Comparison of ENCODE assay signal across 6 fruit fly cellular contexts in genomic region chrX:1951391-1952066, dm6.
TF ChIP-seq lines count a peak whose summit lies in the region.

No protein-coding gene starts in this region.

- peak; percentile 63 for TF ChIP-seq CTCF in whole organism, embryonic (GFP tag; optimal IDR thresholded peaks at IDR 0.05; lab: Kevin White, UChicago)

TF ChIP-seq in whole organism, 6 proteins besides CTCF, POLR2A, EP300 and RAD21:
- peak; percentile 99 for TF ChIP-seq EcR (GFP tag; optimal IDR thresholded peaks at IDR 0.05; lab: Kevin White, UChicago)
- no peak for TF ChIP-seq usp (GFP tag; optimal IDR thresholded peaks at IDR 0.05; lab: Kevin White, UChicago)
TF ChIP-seq in whole organism: peak in this region for 1.

TF ChIP-seq in whole organism, adult, 20 proteins besides CTCF, POLR2A, EP300 and RAD21 (continues in another document):
- TF ChIP-seq CG5204 (GFP tag; optimal IDR thresholded peaks at IDR 0.05; lab: Kevin White, UChicago) (peak; percentile 66), tj (GFP tag; optimal IDR thresholded peaks at IDR 0.05; lab: Kevin White, UChicago) (peak; percentile 36), CG12768 (GFP tag; optimal IDR thresholded peaks at IDR 0.05; lab: Kevin White, UChicago) (peak; percentile 74), Crg-1 (GFP tag; optimal IDR thresholded peaks at IDR 0.05; lab: Kevin White, UChicago) (no peak), CG7101 (tag; optimal IDR thresholded peaks at IDR 0.05; lab: Kevin White, UChicago) (peak; percentile 85), kay (GFP tag; lab: Kevin White, UChicago; ENCODE audit: borderline replicate concordance) (no peak), ovo (GFP tag; optimal IDR thresholded peaks at IDR 0.05; lab: Kevin White, UChicago) (no peak), CG33017 (tag; optimal IDR thresholded peaks at IDR 0.05; lab: Kevin White, UChicago) (peak; percentile 65), cic (GFP tag; optimal IDR thresholded peaks at IDR 0.05; lab: Kevin White, UChicago) (no peak), CG1620 (GFP tag; optimal IDR thresholded peaks at IDR 0.05; lab: Kevin White, UChicago) (peak; percentile 26), CG11617 (GFP tag; optimal IDR thresholded peaks at IDR 0.05; lab: Kevin White, UChicago) (peak; percentile 62), CG7045 (GFP tag; optimal IDR thresholded peaks at IDR 0.05; lab: Kevin White, UChicago) (peak; percentile 70), Clk (GFP tag; optimal IDR thresholded peaks at IDR 0.05; lab: Kevin White, UChicago) (peak; percentile 43), Mnt (GFP tag; optimal IDR thresholded peaks at IDR 0.05; lab: Kevin White, UChicago) (peak; percentile 46), CG14711 (tag; optimal IDR thresholded peaks at IDR 0.05; lab: Kevin White, UChicago) (peak; percentile 83), bab1 (GFP tag; optimal IDR thresholded peaks at IDR 0.05; lab: Kevin White, UChicago) (peak; percentile 91), cnc (optimal IDR thresholded peaks at IDR 0.05; lab: Kevin White, UChicago) (no peak), pad (GFP tag; optimal IDR thresholded peaks at IDR 0.05; lab: Kevin White, UChicago) (peak; percentile 59)

TF ChIP-seq in whole organism, embryonic, 481 proteins besides CTCF, POLR2A, EP300 and RAD21 (continues in another document):
- TF ChIP-seq sob (GFP tag; IDR thresholded peaks at IDR 0.05; lab: Robert Waterston, UW), result peak; percentile 93
- peak; percentile 92 for TF ChIP-seq eyg (GFP tag; optimal IDR thresholded peaks at IDR 0.05; lab: Kevin White, UChicago)
- peak; percentile 96 for TF ChIP-seq az2 (GFP tag; optimal IDR thresholded peaks at IDR 0.05; lab: Kevin White, UChicago)
- TF ChIP-seq ind (GFP tag; optimal IDR thresholded peaks at IDR 0.05; lab: Kevin White, UChicago), result peak; percentile 97
- TF ChIP-seq nau (GFP tag; optimal IDR thresholded peaks at IDR 0.05; lab: Kevin White, UChicago), result peak; percentile 94
- TF ChIP-seq sens-2 (GFP tag; IDR thresholded peaks at IDR 0.05; lab: Robert Waterston, UW), result peak; percentile 94
- TF ChIP-seq CG10209 (GFP tag; optimal IDR thresholded peaks at IDR 0.05; lab: Kevin White, UChicago), result peak; percentile 96
- TF ChIP-seq Mes4 (GFP tag; optimal IDR thresholded peaks at IDR 0.05; lab: Kevin White, UChicago), result peak; percentile 95
- no peak for TF ChIP-seq Dfd (GFP tag; optimal IDR thresholded peaks at IDR 0.05; lab: Kevin White, UChicago)
- TF ChIP-seq vnd (GFP tag; IDR thresholded peaks at IDR 0.05; lab: Robert Waterston, UW; ENCODE audit: partially characterized antibody), result no peak
- TF ChIP-seq NfI (GFP tag; optimal IDR thresholded peaks at IDR 0.05; lab: Kevin White, UChicago), result peak; percentile 96
- TF ChIP-seq CG6813 (GFP tag; optimal IDR thresholded peaks at IDR 0.05; lab: Kevin White, UChicago), result peak; percentile 97
- peak; percentile 99 for TF ChIP-seq CG12769 (tag; optimal IDR thresholded peaks at IDR 0.05; lab: Kevin White, UChicago)
- peak; percentile 91 for TF ChIP-seq fu2 (GFP tag; optimal IDR thresholded peaks at IDR 0.05; lab: Kevin White, UChicago)
- TF ChIP-seq sima (GFP tag; optimal IDR thresholded peaks at IDR 0.05; lab: Kevin White, UChicago), result peak; percentile 86
- TF ChIP-seq odd (GFP tag; optimal IDR thresholded peaks at IDR 0.05; lab: Kevin White, UChicago), result peak; percentile 94
- TF ChIP-seq gt (GFP tag; IDR thresholded peaks at IDR 0.05; lab: Robert Waterston, UW), result peak; percentile 82
- TF ChIP-seq Ada2b (GFP tag; IDR thresholded peaks at IDR 0.05; lab: Robert Waterston, UW), result peak; percentile 93

TF ChIP-seq in whole organism, prepupa, 60 proteins besides CTCF, POLR2A, EP300 and RAD21 (continues in another document):
- TF ChIP-seq OdsH (GFP tag; optimal IDR thresholded peaks at IDR 0.05; lab: Kevin White, UChicago) (peak; percentile 99), Ets96B (tag; optimal IDR thresholded peaks at IDR 0.05; lab: Kevin White, UChicago) (peak; percentile 99), CG4318 (GFP tag; optimal IDR thresholded peaks at IDR 0.05; lab: Kevin White, UChicago) (peak; percentile 96), esn (GFP tag; optimal IDR thresholded peaks at IDR 0.05; lab: Kevin White, UChicago) (peak; percentile 99), vri (GFP tag; optimal IDR thresholded peaks at IDR 0.05; lab: Kevin White, UChicago) (peak; percentile 98), CG32006 (GFP tag; optimal IDR thresholded peaks at IDR 0.05; lab: Kevin White, UChicago) (peak; percentile 97), Gug (GFP tag; IDR thresholded peaks at IDR 0.05; lab: Robert Waterston, UW) (peak; percentile 98), CG11902 (GFP tag; optimal IDR thresholded peaks at IDR 0.05; lab: Kevin White, UChicago) (peak; percentile 97), cyc (GFP tag; optimal IDR thresholded peaks at IDR 0.05; lab: Kevin White, UChicago) (peak; percentile 99), Smox (GFP tag; optimal IDR thresholded peaks at IDR 0.05; lab: Kevin White, UChicago) (peak; percentile 99), acj6 (GFP tag; optimal IDR thresholded peaks at IDR 0.05; lab: Kevin White, UChicago) (peak; percentile 99), svp (GFP tag; lab: Kevin White, UChicago) (peak; percentile 99), CG3032 (tag; optimal IDR thresholded peaks at IDR 0.05; lab: Kevin White, UChicago) (peak; percentile 98), CG15336 (GFP tag; IDR thresholded peaks at IDR 0.05; lab: Robert Waterston, UW) (peak; percentile 98), Eip78C (GFP tag; lab: Kevin White, UChicago) (peak; percentile 100), CG8632 (GFP tag; optimal IDR thresholded peaks at IDR 0.05; lab: Kevin White, UChicago) (peak; percentile 99), dsx (GFP tag; optimal IDR thresholded peaks at IDR 0.05; lab: Kevin White, UChicago; ENCODE audit: poor library complexity, severe bottlenecking) (peak; percentile 97), CG16779 (tag; optimal IDR thresholded peaks at IDR 0.05; lab: Kevin White, UChicago) (peak; percentile 98), fd85E (GFP tag; optimal IDR thresholded peaks at IDR 0.05; lab: Kevin White, UChicago) (peak; percentile 98)

TF ChIP-seq in whole organism, pupa, 21 proteins besides CTCF, POLR2A, EP300 and RAD21 (continues in another document):
- peak; percentile 99 for TF ChIP-seq CG17806 (tag; optimal IDR thresholded peaks at IDR 0.05; lab: Kevin White, UChicago)
- peak; percentile 100 for TF ChIP-seq CG8159 (tag; optimal IDR thresholded peaks at IDR 0.05; lab: Kevin White, UChicago)
- peak; percentile 82 for TF ChIP-seq CG10348 (GFP tag; IDR thresholded peaks at IDR 0.05; lab: Robert Waterston, UW)
- TF ChIP-seq EcR (GFP tag; optimal IDR thresholded peaks at IDR 0.05; lab: Kevin White, UChicago), result peak; percentile 100
- TF ChIP-seq rn (GFP tag; IDR thresholded peaks at IDR 0.05; lab: Robert Waterston, UW), result peak; percentile 92
- TF ChIP-seq CG34367 (tag; optimal IDR thresholded peaks at IDR 0.05; lab: Kevin White, UChicago), result peak; percentile 99
- peak; percentile 99 for TF ChIP-seq CG14655 (GFP tag; optimal IDR thresholded peaks at IDR 0.05; lab: Kevin White, UChicago)
- peak; percentile 98 for TF ChIP-seq CG32121 (GFP tag; IDR thresholded peaks at IDR 0.05; lab: Robert Waterston, UW)
- peak; percentile 98 for TF ChIP-seq Ets98B (GFP tag; IDR thresholded peaks at IDR 0.05; lab: Robert Waterston, UW)
- peak; percentile 98 for TF ChIP-seq CG12605 (GFP tag; IDR thresholded peaks at IDR 0.05; lab: Robert Waterston, UW)
- peak; percentile 99 for TF ChIP-seq fd96Ca (GFP tag; IDR thresholded peaks at IDR 0.05; lab: Robert Waterston, UW)
- peak; percentile 99 for TF ChIP-seq Pif1B (GFP tag; optimal IDR thresholded peaks at IDR 0.05; lab: Kevin White, UChicago)
- peak; percentile 99 for TF ChIP-seq Snoo (tag; optimal IDR thresholded peaks at IDR 0.05; lab: Kevin White, UChicago)
- peak; percentile 95 for TF ChIP-seq D1 (tag; optimal IDR thresholded peaks at IDR 0.05; lab: Kevin White, UChicago)
- TF ChIP-seq CG9948 (tag; optimal IDR thresholded peaks at IDR 0.05; lab: Kevin White, UChicago), result peak; percentile 99
- peak; percentile 99 for TF ChIP-seq CG8301 (tag; optimal IDR thresholded peaks at IDR 0.05; lab: Kevin White, UChicago)
- peak; percentile 99 for TF ChIP-seq CG4496 (GFP tag; IDR thresholded peaks at IDR 0.05; lab: Robert Waterston, UW)
- TF ChIP-seq Pif1A (GFP tag; optimal IDR thresholded peaks at IDR 0.05; lab: Kevin White, UChicago), result peak; percentile 99
- peak; percentile 92 for TF ChIP-seq CG13204 (GFP tag; optimal IDR thresholded peaks at IDR 0.05; lab: Kevin White, UChicago)
- TF ChIP-seq gl (tag; optimal IDR thresholded peaks at IDR 0.05; lab: Kevin White, UChicago), result peak; percentile 98

TF ChIP-seq in whole organism, wandering third instar larva, 38 proteins besides CTCF, POLR2A, EP300 and RAD21 (continues in another document):
- TF ChIP-seq Sp1 (GFP tag; optimal IDR thresholded peaks at IDR 0.05; lab: Kevin White, UChicago) (peak; percentile 99), N (GFP tag; optimal IDR thresholded peaks at IDR 0.05; lab: Kevin White, UChicago) (no peak), foxo (GFP tag; optimal IDR thresholded peaks at IDR 0.05; lab: Kevin White, UChicago) (peak; percentile 94 to 99), dmrt93B (GFP tag; optimal IDR thresholded peaks at IDR 0.05; lab: Kevin White, UChicago) (peak; percentile 97), Dif (GFP tag; optimal IDR thresholded peaks at IDR 0.05; lab: Kevin White, UChicago; ENCODE audit: partially characterized antibody) (no peak), usp (GFP tag; optimal IDR thresholded peaks at IDR 0.05; lab: Kevin White, UChicago) (no peak), Hr83 (GFP tag; optimal IDR thresholded peaks at IDR 0.05; lab: Kevin White, UChicago; ENCODE audit: poor library complexity, severe bottlenecking) (peak; percentile 77), Rel (GFP tag; optimal IDR thresholded peaks at IDR 0.05; lab: Kevin White, UChicago) (peak; percentile 96), Rel (tag; optimal IDR thresholded peaks at IDR 0.05; lab: Kevin White, UChicago) (peak; percentile 89), Vsx2 (GFP tag; optimal IDR thresholded peaks at IDR 0.05; lab: Kevin White, UChicago; ENCODE audit: partially characterized antibody) (no peak), dl (GFP tag; optimal IDR thresholded peaks at IDR 0.05; lab: Kevin White, UChicago; ENCODE audit: insufficient read depth in 1 of 2, partially characterized antibody in 2 of 2) (no peak), Jra (GFP tag; optimal IDR thresholded peaks at IDR 0.05; lab: Kevin White, UChicago) (peak; percentile 88), Dfd (GFP tag; optimal IDR thresholded peaks at IDR 0.05; lab: Kevin White, UChicago) (no peak), HLH106 (tag; optimal IDR thresholded peaks at IDR 0.05; lab: Kevin White, UChicago) (peak; percentile 98), psq (GFP tag; optimal IDR thresholded peaks at IDR 0.05; lab: Kevin White, UChicago) (peak; percentile 95), ey (GFP tag; optimal IDR thresholded peaks at IDR 0.05; lab: Kevin White, UChicago) (peak; percentile 99), Mio (GFP tag; optimal IDR thresholded peaks at IDR 0.05; lab: Kevin White, UChicago) (peak; percentile 91), sv (GFP tag; optimal IDR thresholded peaks at IDR 0.05; lab: Kevin White, UChicago) (peak; percentile 89), CG9705 (GFP tag; optimal IDR thresholded peaks at IDR 0.05; lab: Kevin White, UChicago) (peak; percentile 94), brk (GFP tag; optimal IDR thresholded peaks at IDR 0.05; lab: Kevin White, UChicago) (peak; percentile 84), fru (GFP tag; optimal IDR thresholded peaks at IDR 0.05; lab: Kevin White, UChicago) (peak; percentile 99), woc (GFP tag; optimal IDR thresholded peaks at IDR 0.05; lab: Kevin White, UChicago) (peak; percentile 96)
